Fruit fly (Drosophila melanogaster) whole organism, adult: ENCODE results near the gene Vti1b.

Experiments used
- CG11617 ChIP-seq: fragments of 200-800 bp; sonication (Bioruptor generic); optimal IDR thresholded peaks from 2 replicates; lab custom pipeline; 2017; ENCODE audit warnings: mild to moderate bottlenecking, missing biosample characterization, missing genetic modification reagents, missing genetic modification characterization
- CG12768 ChIP-seq: fragments of 200-800 bp; sonication (Bioruptor generic); optimal IDR thresholded peaks from 2 replicates; lab custom pipeline; 2017; ENCODE audit warnings: missing biosample characterization, missing genetic modification characterization, mild to moderate bottlenecking, moderate library complexity, missing genetic modification reagents
- CG14711 ChIP-seq: fragments of 200-800 bp; sonication (Bioruptor generic); optimal IDR thresholded peaks from 2 replicates; lab custom pipeline; 2018; ENCODE audit warnings: missing biosample characterization, mild to moderate bottlenecking, missing genetic modification characterization, moderate library complexity
- CG1620 ChIP-seq: fragments of 200-800 bp; sonication (Bioruptor generic); optimal IDR thresholded peaks from 2 replicates; lab custom pipeline; 2016; ENCODE audit warnings: missing biosample characterization, missing genetic modification characterization
- CG33017 ChIP-seq: fragments of 200-800 bp; sonication (Bioruptor generic); optimal IDR thresholded peaks from 2 replicates; lab custom pipeline; 2018; ENCODE audit warnings: missing biosample characterization, mild to moderate bottlenecking, missing genetic modification characterization, moderate library complexity
- CG5204 ChIP-seq: fragments of 200-800 bp; sonication (Bioruptor generic); optimal IDR thresholded peaks from 2 replicates; lab custom pipeline; 2016; ENCODE audit warnings: missing biosample characterization, missing genetic modification characterization
- CG7045 ChIP-seq: fragments of 200-800 bp; sonication (Bioruptor generic); optimal IDR thresholded peaks from 2 replicates; lab custom pipeline; 2017; ENCODE audit warnings: missing biosample characterization, mild to moderate bottlenecking, missing genetic modification characterization
- CG7101 ChIP-seq: fragments of 200-800 bp; sonication (Bioruptor generic); optimal IDR thresholded peaks from 2 replicates; lab custom pipeline; 2018; ENCODE audit warnings: missing biosample characterization, mild to moderate bottlenecking, missing genetic modification characterization, moderate library complexity
- Clk ChIP-seq: fragments of 200-800 bp; sonication (Bioruptor generic); optimal IDR thresholded peaks from 2 replicates; lab custom pipeline; 2017; ENCODE audit warnings: missing biosample characterization, missing genetic modification characterization
- Crg-1 ChIP-seq: fragments of 200-800 bp; sonication (Bioruptor generic); optimal IDR thresholded peaks from 2 replicates; lab custom pipeline; 2016; ENCODE audit warnings: missing biosample characterization, missing genetic modification characterization
- Hr96 ChIP-seq: fragments of 200-800 bp; sonication (Bioruptor generic); optimal IDR thresholded peaks from 2 replicates; lab custom pipeline; 2016; ENCODE audit warnings: missing biosample characterization, missing genetic modification characterization
- Mnt ChIP-seq: fragments of 200-800 bp; sonication (Bioruptor generic); optimal IDR thresholded peaks from 2 replicates; lab custom pipeline; 2016; ENCODE audit warnings: missing biosample characterization, mild to moderate bottlenecking, missing genetic modification characterization
- bab1 ChIP-seq: fragments of 200-800 bp; sonication (Bioruptor generic); optimal IDR thresholded peaks from 3 replicates; lab custom pipeline; 2019; ENCODE audit warnings: missing biosample characterization, mild to moderate bottlenecking, missing genetic modification characterization, moderate library complexity
- cic ChIP-seq: fragments of 200-800 bp; sonication (Bioruptor generic); optimal IDR thresholded peaks from 2 replicates; lab custom pipeline; 2017; ENCODE audit warnings: missing biosample characterization, mild to moderate bottlenecking, missing genetic modification characterization, moderate library complexity
- cnc ChIP-seq, 2 experiments: fragments of >200 bp; optimal IDR thresholded peaks; 2 replicates each; lab custom pipeline; 2017
- kay ChIP-seq: fragments of 200-800 bp; sonication (Bioruptor generic); peaks from one replicate; lab custom pipeline; 2016; ENCODE audit warnings: missing biosample characterization, missing genetic modification characterization, borderline replicate concordance
- ovo ChIP-seq: fragments of 200-800 bp; sonication (Bioruptor generic); optimal IDR thresholded peaks from 2 replicates; lab custom pipeline; 2016; ENCODE audit warnings: missing biosample characterization, missing genetic modification characterization
- pad ChIP-seq: fragments of 200-800 bp; sonication (Bioruptor generic); optimal IDR thresholded peaks from 3 replicates; lab custom pipeline; 2017; ENCODE audit warnings: missing biosample characterization, missing genetic modification characterization, mild to moderate bottlenecking, moderate library complexity, missing genetic modification reagents
- tj ChIP-seq: fragments of 200-800 bp; sonication (Bioruptor generic); optimal IDR thresholded peaks from 3 replicates; lab custom pipeline; 2017; ENCODE audit warnings: missing biosample characterization, mild to moderate bottlenecking, missing genetic modification characterization, moderate library complexity
- toe ChIP-seq: fragments of 200-800 bp; sonication (Bioruptor generic); optimal IDR thresholded peaks from 2 replicates; lab custom pipeline; 2016; ENCODE audit warnings: missing biosample characterization, missing genetic modification characterization

Gene Vti1b

dm6 chr3R:18366644-18366985 lies 30.2 kb upstream of the Vti1b start:
- TF ChIP-seq kay (GFP tag; lab: Kevin White, UChicago) (no peak), Crg-1 (GFP tag; lab: Kevin White, UChicago) (no peak), CG14711 (no peak), ovo (GFP tag; lab: Kevin White, UChicago) (no peak), CG11617 (GFP tag; lab: Kevin White, UChicago) (no peak), tj (no peak)

- no peak for TF ChIP-seq ovo (GFP tag; lab: Kevin White, UChicago)
These were observed 28.2 kb upstream of the Vti1b start for dm6 chr3R:18368595-18368994.

dm6 chr3R:18371346-18371745 lies 25.4 kb upstream of the Vti1b start:
- peak; percentile 22 for TF ChIP-seq tj
- no peak for TF ChIP-seq CG12768 (GFP tag; lab: Kevin White, UChicago)
- TF ChIP-seq CG7101 (tag; lab: Kevin White, UChicago) = no peak
- no peak for TF ChIP-seq Clk (GFP tag; lab: Kevin White, UChicago)
- TF ChIP-seq CG7045 (GFP tag; lab: Kevin White, UChicago) = no peak
- TF ChIP-seq Hr96 (GFP tag; lab: Kevin White, UChicago) = no peak

- TF ChIP-seq pad (GFP tag; lab: Kevin White, UChicago) = no peak
- TF ChIP-seq bab1 = no peak
- no peak for TF ChIP-seq toe
- no peak for TF ChIP-seq cic (GFP tag; lab: Kevin White, UChicago)
- no peak for TF ChIP-seq CG7101 (tag; lab: Kevin White, UChicago)
- no peak for TF ChIP-seq Mnt (GFP tag; lab: Kevin White, UChicago)
- TF ChIP-seq CG12768 (GFP tag; lab: Kevin White, UChicago) = no peak
- TF ChIP-seq Clk (GFP tag; lab: Kevin White, UChicago) = no peak
- TF ChIP-seq ovo (GFP tag; lab: Kevin White, UChicago) = no peak
- TF ChIP-seq kay (GFP tag; lab: Kevin White, UChicago) = no peak
- no peak for TF ChIP-seq CG14711
- TF ChIP-seq CG5204 (GFP tag; lab: Kevin White, UChicago) = no peak
- TF ChIP-seq cnc (optimal IDR thresholded peaks at IDR 0.05; lab: Kevin White, UChicago) = no peak
- no peak for TF ChIP-seq CG7045 (GFP tag; lab: Kevin White, UChicago)
- TF ChIP-seq CG33017 (tag; lab: Kevin White, UChicago) = no peak
- no peak for TF ChIP-seq CG1620
- no peak for TF ChIP-seq Crg-1 (GFP tag; lab: Kevin White, UChicago)
These were observed 24.0 kb upstream of the Vti1b start, which contains the start of gene gl for dm6 chr3R:18372688-18373304. Gene gl (minus strand): TSS chr3R:18372738.

- TF ChIP-seq cic (GFP tag; lab: Kevin White, UChicago) (no peak), kay (GFP tag; lab: Kevin White, UChicago) (peak; percentile 71)
These were observed 16.5 kb upstream of the Vti1b start for dm6 chr3R:18380251-18380812.

dm6 chr3R:18381014-18381512 lies 15.7 kb upstream of the Vti1b start, which contains the start of gene CG7675:
Gene CG7675 (minus strand): TSS chr3R:18381178.
- TF ChIP-seq Hr96 (GFP tag; lab: Kevin White, UChicago) (no peak), CG7045 (GFP tag; lab: Kevin White, UChicago) (no peak), bab1 (peak; percentile 52), tj (peak; percentile 95)

dm6 chr3R:18384972-18385371 lies 11.8 kb upstream of the Vti1b start, which contains the start of gene CG14309:
Gene CG14309 (minus strand): TSS chr3R:18385072.
- TF ChIP-seq tj (peak; percentile 45), CG14711 (no peak)

dm6 chr3R:18385593-18385992 lies 11.2 kb upstream of the Vti1b start, which contains the start of gene cona:
Gene cona (plus strand): TSS chr3R:18385828.
- peak; percentile 14 for TF ChIP-seq bab1
- no peak for TF ChIP-seq Clk (GFP tag; lab: Kevin White, UChicago)
